Fruit fly (Drosophila melanogaster): ENCODE results near the gene Zcchc7.

- TF ChIP-seq h (optimal IDR thresholded peaks at IDR 0.05) (no peak), ttk (optimal IDR thresholded peaks at IDR 0.05) (no peak), Sin3A (optimal IDR thresholded peaks at IDR 0.05) (no peak), psq (optimal IDR thresholded peaks at IDR 0.05) (no peak), insv (optimal IDR thresholded peaks at IDR 0.05) (no peak), Myc (optimal IDR thresholded peaks at IDR 0.05) (no peak)
Observed at dm6 chr3L:16873679-16874078, 28.5 kb downstream of the Zcchc7 start.

Measured in Kc167 (cell line).